Fruit fly (Drosophila melanogaster): ENCODE data around the gene Ddr.

dm6 chr2L:6350984-6351808 is 98.3 kb downstream of the Ddr start, which contains the start of gene CG9498:
- TF ChIP-seq Dp (GFP tag; optimal IDR thresholded peaks at IDR 0.05) (no peak), Dbx (GFP tag; IDR thresholded peaks at IDR 0.05) (peak; percentile 79; the same call in 1 of the 3 replicates), ab (GFP tag; optimal IDR thresholded peaks at IDR 0.05) (no peak), CG16863 (GFP tag; optimal IDR thresholded peaks at IDR 0.05) (no peak), CG8944 (GFP tag; optimal IDR thresholded peaks at IDR 0.05) (no peak), CG7271 (tag; optimal IDR thresholded peaks at IDR 0.05) (no peak)

Measured in whole organism, embryonic.